Worm (Caenorhabditis elegans) whole organism, late embryonic: ENCODE measurements around the gene ocr-4.
A peak's percentile ranks its signal among the peaks of the same experiment; 100 is the strongest.

Experiments used
- F13H6.1 ChIP-seq: sonication (generic microtip); optimal IDR thresholded peaks from 2 replicates; lab custom pipeline; 2016; ENCODE audit warnings: missing genetic modification characterization, missing compliant biosample characterization
- K02D7.2 ChIP-seq: sonication (generic microtip); optimal IDR thresholded peaks from 2 replicates; lab custom pipeline; 2017; ENCODE audit warnings: mild to moderate bottlenecking, missing genetic modification characterization, missing compliant biosample characterization
- K09A11.1 ChIP-seq: sonication (generic microtip); optimal IDR thresholded peaks from 2 replicates; lab custom pipeline; 2017; ENCODE audit warnings: antibody characterized with exemption, mild to moderate bottlenecking, missing genetic modification characterization, missing compliant biosample characterization; ENCODE audit not compliant: insufficient read depth
- T23F11.4 ChIP-seq: fragments of 200-800 bp; sonication (Bioruptor generic); optimal IDR thresholded peaks from 2 replicates; lab custom pipeline; 2018; ENCODE audit warnings: mild to moderate bottlenecking, missing genetic modification characterization, missing compliant biosample characterization
- ahr-1 ChIP-seq: sonication (generic microtip); optimal IDR thresholded peaks from 2 replicates; lab custom pipeline; 2016; ENCODE audit warnings: missing genetic modification characterization, missing compliant biosample characterization
- ama-1 ChIP-seq: fragments of 150-350 bp; optimal IDR thresholded peaks from 2 replicates; lab custom pipeline; 2014
- ceh-14 ChIP-seq: sonication (generic microtip); optimal IDR thresholded peaks from 2 replicates; lab custom pipeline; 2016; ENCODE audit warnings: missing genotype, missing genetic modification characterization, missing compliant biosample characterization
- ceh-19 ChIP-seq: fragments of 200-800 bp; sonication (Bioruptor generic); optimal IDR thresholded peaks from 2 replicates; lab custom pipeline; 2018; ENCODE audit warnings: mild to moderate bottlenecking, missing genetic modification characterization, missing compliant biosample characterization
- ceh-24 ChIP-seq: sonication (generic microtip); optimal IDR thresholded peaks from 2 replicates; lab custom pipeline; 2016; ENCODE audit warnings: mild to moderate bottlenecking, missing genetic modification characterization, missing compliant biosample characterization
- ceh-31 ChIP-seq: sonication (generic microtip); optimal IDR thresholded peaks from 2 replicates; lab custom pipeline; 2016; ENCODE audit warnings: missing genetic modification characterization, missing compliant biosample characterization
- ceh-34 ChIP-seq: sonication (generic microtip); optimal IDR thresholded peaks from 2 replicates; lab custom pipeline; 2016; ENCODE audit warnings: mild to moderate bottlenecking, missing genetic modification characterization, missing compliant biosample characterization
- ceh-48 ChIP-seq: sonication (generic microtip); optimal IDR thresholded peaks from 2 replicates; lab custom pipeline; 2016; ENCODE audit warnings: missing genetic modification characterization, inconsistent platforms, missing compliant biosample characterization
- ceh-6 ChIP-seq: fragments of 200-800 bp; sonication (Bioruptor generic); optimal IDR thresholded peaks from 2 replicates; lab custom pipeline; 2018; ENCODE audit warnings: mild to moderate bottlenecking, missing genetic modification characterization, missing compliant biosample characterization
- che-1 ChIP-seq: sonication (generic microtip); optimal IDR thresholded peaks from 2 replicates; lab custom pipeline; 2016; ENCODE audit warnings: mild to moderate bottlenecking, missing genetic modification characterization, missing compliant biosample characterization
- dve-1 ChIP-seq: sonication (generic microtip); optimal IDR thresholded peaks from 2 replicates; lab custom pipeline; 2017; ENCODE audit warnings: antibody characterized with exemption, mild to moderate bottlenecking, missing genetic modification characterization, missing compliant biosample characterization
- ets-4 ChIP-seq: sonication (generic microtip); optimal IDR thresholded peaks from 2 replicates; lab custom pipeline; 2016; ENCODE audit warnings: missing genetic modification characterization, missing compliant biosample characterization
- fkh-6 ChIP-seq: sonication (generic microtip); optimal IDR thresholded peaks from 2 replicates; lab custom pipeline; 2016; ENCODE audit warnings: missing genetic modification characterization, missing compliant biosample characterization
- gmeb-2 ChIP-seq: sonication (generic microtip); optimal IDR thresholded peaks from 2 replicates; lab custom pipeline; 2016; ENCODE audit warnings: missing genetic modification characterization, inconsistent platforms, missing compliant biosample characterization
- hlh-15 ChIP-seq: sonication (generic microtip); optimal IDR thresholded peaks from 2 replicates; lab custom pipeline; 2016; ENCODE audit warnings: missing genetic modification characterization, missing compliant biosample characterization
- hlh-30 ChIP-seq: sonication (generic microtip); optimal IDR thresholded peaks from 2 replicates; lab custom pipeline; 2017; ENCODE audit warnings: antibody characterized with exemption, missing genetic modification characterization, missing compliant biosample characterization; ENCODE audit not compliant: insufficient read depth
- hlh-6 ChIP-seq: sonication (generic microtip); optimal IDR thresholded peaks from 2 replicates; lab custom pipeline; 2016; ENCODE audit warnings: missing genotype, missing genetic modification characterization, missing compliant biosample characterization
- hlh-8 ChIP-seq: sonication (generic microtip); optimal IDR thresholded peaks from 2 replicates; lab custom pipeline; 2016; ENCODE audit warnings: missing genotype, missing genetic modification characterization, missing compliant biosample characterization
- lim-6 ChIP-seq: sonication (generic microtip); optimal IDR thresholded peaks from 2 replicates; lab custom pipeline; 2016; ENCODE audit warnings: missing genetic modification characterization, missing compliant biosample characterization
- mec-3 ChIP-seq: sonication (generic microtip); optimal IDR thresholded peaks from 2 replicates; lab custom pipeline; 2016; ENCODE audit warnings: borderline replicate concordance, missing genetic modification characterization, missing compliant biosample characterization
- nfya-1 ChIP-seq: sonication (generic microtip); optimal IDR thresholded peaks from 2 replicates; lab custom pipeline; 2017; ENCODE audit warnings: missing genetic modification characterization, mild to moderate bottlenecking, missing compliant biosample characterization, antibody characterized with exemption, moderate library complexity
- nhr-232 ChIP-seq: sonication (generic microtip); optimal IDR thresholded peaks from 2 replicates; lab custom pipeline; 2016; ENCODE audit warnings: missing genetic modification characterization, missing compliant biosample characterization
- odd-2 ChIP-seq: sonication (generic microtip); optimal IDR thresholded peaks from 2 replicates; lab custom pipeline; 2017; ENCODE audit warnings: antibody characterized with exemption, mild to moderate bottlenecking, missing genetic modification characterization, missing compliant biosample characterization
- rnt-1 ChIP-seq: sonication (generic microtip); optimal IDR thresholded peaks from 2 replicates; lab custom pipeline; 2016; ENCODE audit warnings: missing genetic modification characterization, missing compliant biosample characterization
- sdc-2 ChIP-seq: sonication (generic microtip); optimal IDR thresholded peaks from 2 replicates; lab custom pipeline; 2016; ENCODE audit warnings: missing genotype, missing genetic modification characterization, missing compliant biosample characterization
- tbx-2 ChIP-seq: sonication (generic microtip); optimal IDR thresholded peaks from 2 replicates; lab custom pipeline; 2016; ENCODE audit warnings: missing genetic modification characterization, missing compliant biosample characterization
- tbx-7 ChIP-seq: sonication (generic microtip); optimal IDR thresholded peaks from 2 replicates; lab custom pipeline; 2016; ENCODE audit warnings: missing genotype, missing genetic modification characterization, missing compliant biosample characterization
- unc-42 ChIP-seq: sonication (generic microtip); optimal IDR thresholded peaks from 2 replicates; lab custom pipeline; 2016; ENCODE audit warnings: missing genotype, missing genetic modification characterization, missing compliant biosample characterization
- unc-55 ChIP-seq: sonication (generic microtip); optimal IDR thresholded peaks from 2 replicates; lab custom pipeline; 2017; ENCODE audit warnings: missing biosample characterization, missing genetic modification reagents, missing genetic modification characterization
- unc-86 ChIP-seq: sonication (generic microtip); optimal IDR thresholded peaks from 2 replicates; lab custom pipeline; 2016; ENCODE audit warnings: missing genetic modification characterization, missing compliant biosample characterization

ocr-4 gene

DNA sequence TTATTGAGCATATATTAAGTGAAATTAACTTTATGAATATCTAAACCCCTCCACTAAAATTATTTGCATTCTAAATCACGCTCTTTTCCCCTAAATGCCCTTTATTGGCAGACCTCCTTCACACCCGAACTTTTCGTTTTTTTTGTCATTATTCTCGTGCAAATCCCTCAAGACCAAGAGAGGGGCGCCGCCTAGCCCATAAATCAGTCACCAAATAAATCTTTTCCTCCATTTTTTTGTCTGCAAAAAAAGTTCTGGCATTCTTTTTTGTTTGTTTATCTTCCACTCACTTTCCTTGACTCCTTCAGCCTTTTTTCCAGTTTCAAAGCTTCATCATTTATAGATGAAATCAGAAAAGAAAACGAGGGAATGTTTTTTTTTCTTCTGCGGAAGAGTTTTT, 13.7 kb downstream of the ocr-4 start:
- TF ChIP-seq ceh-48 (tag; lab: Kevin White, UChicago) (no peak), tbx-7 (no peak), ahr-1 (tag; lab: Kevin White, UChicago) (no peak), K09A11.1 (tag; lab: Kevin White, UChicago) (no peak), T23F11.4 (GFP tag; lab: Kevin White, UChicago) (no peak), ceh-19 (GFP tag; lab: Kevin White, UChicago) (no peak), lim-6 (tag; lab: Kevin White, UChicago) (no peak), F13H6.1 (tag; lab: Kevin White, UChicago) (no peak), fkh-6 (tag; lab: Kevin White, UChicago) (no peak), sdc-2 (tag; lab: Kevin White, UChicago) (no peak)

DNA sequence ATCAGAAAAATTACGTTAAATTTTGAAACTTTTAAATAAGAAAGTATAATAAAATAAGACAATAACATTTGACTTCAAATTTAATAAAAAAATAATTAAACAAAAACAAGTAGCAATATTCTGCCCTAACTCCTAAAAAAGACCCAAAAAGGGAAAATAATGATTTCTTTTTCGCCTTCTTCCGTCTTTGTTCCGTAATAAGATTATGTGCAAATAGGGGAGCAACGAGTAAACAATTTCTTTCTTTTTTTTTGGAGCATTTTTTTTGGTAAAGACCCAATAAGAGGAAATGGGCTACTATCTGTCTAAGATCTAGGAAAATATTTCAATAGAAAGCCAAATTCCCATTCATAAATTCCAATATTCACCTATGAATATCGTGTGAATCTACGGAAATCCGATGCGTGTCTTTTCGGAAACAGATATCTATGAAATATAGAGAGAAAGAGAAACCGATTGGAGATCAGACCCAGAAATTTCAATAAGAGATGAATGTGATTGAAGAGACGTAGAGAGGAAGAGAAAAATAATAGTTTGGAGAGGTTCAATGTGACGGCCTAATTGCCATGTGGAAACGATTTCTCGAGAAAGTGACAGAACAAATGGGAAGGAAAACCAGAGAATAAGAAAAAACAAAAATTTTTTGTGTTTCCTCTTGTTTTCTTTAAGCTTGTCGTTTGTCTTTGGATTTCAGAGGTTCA, 14.6 kb downstream of the ocr-4 start:
- no peak for TF ChIP-seq mec-3 (tag; lab: Kevin White, UChicago)
- peak; percentile 27 for TF ChIP-seq rnt-1 (tag; lab: Kevin White, UChicago)
- no peak for TF ChIP-seq ahr-1 (tag; lab: Kevin White, UChicago)
- peak; percentile 17 for TF ChIP-seq unc-55 (GFP tag; lab: Kevin White, UChicago)
- TF ChIP-seq nfya-1 (tag; lab: Kevin White, UChicago), result peak; percentile 25
- TF ChIP-seq unc-42 (tag; lab: Kevin White, UChicago), result peak; percentile 59
- TF ChIP-seq, all 69 proteins: peak for 4

DNA sequence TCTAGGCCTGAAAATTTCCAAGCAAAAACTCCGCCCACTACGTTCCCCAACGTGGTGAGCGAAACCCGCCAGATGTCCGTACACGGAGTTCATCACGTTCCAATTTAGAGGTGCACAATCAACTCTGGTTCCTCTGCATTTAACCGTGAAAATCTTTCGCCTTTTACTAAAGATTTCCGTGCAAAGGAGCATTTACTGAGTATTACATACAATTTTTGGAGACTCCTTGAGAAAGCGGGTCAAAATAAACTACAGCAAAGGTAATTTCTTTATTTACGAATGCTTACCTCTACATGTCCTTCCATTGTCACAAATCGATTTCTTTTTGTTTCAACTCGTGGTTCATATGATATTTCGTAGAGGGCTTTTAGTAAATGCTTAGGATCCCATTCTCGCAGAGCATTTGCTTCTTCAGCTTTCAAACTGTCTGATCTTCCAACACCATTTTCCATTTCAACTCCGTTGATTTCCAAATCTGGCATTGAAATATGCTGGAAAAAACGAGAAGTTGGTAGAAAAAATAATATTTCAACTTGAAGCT, 15.9 kb downstream of the ocr-4 start, which contains the start of gene F42C5.9:
Gene F42C5.9, minus strand, starts transcription at position 491 of the 541 bp plus-strand sequence.
- TF ChIP-seq K02D7.2 (tag; lab: Kevin White, UChicago), result no peak
- TF ChIP-seq hlh-6, result no peak
- no peak for TF ChIP-seq ceh-24 (tag; lab: Kevin White, UChicago)
- no peak for TF ChIP-seq hlh-30 (tag; lab: Kevin White, UChicago)
- TF ChIP-seq K09A11.1 (tag; lab: Kevin White, UChicago), result no peak
- TF ChIP-seq T23F11.4 (GFP tag; lab: Kevin White, UChicago), result no peak
- no peak for TF ChIP-seq ets-4 (tag; lab: Kevin White, UChicago)
- TF ChIP-seq nhr-232, result no peak
- TF ChIP-seq F13H6.1 (tag; lab: Kevin White, UChicago), result no peak
- TF ChIP-seq rnt-1 (tag; lab: Kevin White, UChicago), result no peak
- TF ChIP-seq hlh-15 (tag; lab: Kevin White, UChicago), result no peak
- no peak for TF ChIP-seq hlh-8
- TF ChIP-seq ceh-31 (tag; lab: Kevin White, UChicago), result no peak
- TF ChIP-seq che-1, result no peak
- no peak for TF ChIP-seq gmeb-2 (tag; lab: Kevin White, UChicago)
- no peak for TF ChIP-seq odd-2
- TF ChIP-seq ceh-48 (tag; lab: Kevin White, UChicago), result no peak
- no peak for TF ChIP-seq ceh-14 (tag; lab: Kevin White, UChicago)
- TF ChIP-seq lim-6 (tag; lab: Kevin White, UChicago), result no peak
- no peak for TF ChIP-seq ceh-34

DNA sequence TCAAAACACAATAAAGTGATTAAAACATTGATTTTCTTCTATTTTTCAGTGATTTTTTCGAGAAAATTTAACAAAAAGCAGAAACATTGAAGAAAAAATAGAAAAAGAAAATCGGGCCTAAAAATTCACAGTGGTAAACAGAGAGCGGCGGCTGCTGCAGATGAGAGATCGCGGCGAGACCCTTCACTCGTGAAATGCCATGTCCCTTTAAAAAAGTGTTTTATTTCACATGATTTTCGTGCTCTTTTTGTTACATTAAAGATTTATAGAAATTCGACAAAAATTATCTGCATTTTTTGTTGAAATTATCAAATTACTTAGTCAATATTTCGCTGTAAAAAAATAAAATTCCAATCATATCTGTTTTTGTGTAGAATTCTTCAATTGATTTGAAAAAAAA, 18.6 kb downstream of the ocr-4 start:
- no peak for TF ChIP-seq ama-1
- TF ChIP-seq unc-55 (GFP tag; lab: Kevin White, UChicago), result peak; percentile 1
- TF ChIP-seq ceh-6 (GFP tag; lab: Kevin White, UChicago), result no peak
- TF ChIP-seq dve-1 (tag; lab: Kevin White, UChicago), result peak; percentile 8
- no peak for TF ChIP-seq nhr-232
- TF ChIP-seq T23F11.4 (GFP tag; lab: Kevin White, UChicago), result no peak
- no peak for TF ChIP-seq gmeb-2 (tag; lab: Kevin White, UChicago)
- TF ChIP-seq ceh-31 (tag; lab: Kevin White, UChicago), result peak; percentile 19
- peak; percentile 39 for TF ChIP-seq nfya-1 (tag; lab: Kevin White, UChicago)
- TF ChIP-seq tbx-2, result peak; percentile 19
- no peak for TF ChIP-seq unc-86
- TF ChIP-seq hlh-30 (tag; lab: Kevin White, UChicago), result peak; percentile 3
- TF ChIP-seq mec-3 (tag; lab: Kevin White, UChicago), result no peak
- peak; percentile 65 for TF ChIP-seq ceh-34
- no peak for TF ChIP-seq K02D7.2 (tag; lab: Kevin White, UChicago)
- TF ChIP-seq, all 69 proteins: peak for 7
